Fruit fly (Drosophila melanogaster) whole organism, embryonic: ENCODE measurements around the gene Vsx2.

ENCODE experiments used
- Adf1 ChIP-seq: fragments of 200-800 bp; sonication (Bioruptor generic); IDR thresholded peaks from 2 replicates; pipeline ENCODE4 v1.3.6; 2022; ENCODE audit warnings: missing biosample characterization, missing genetic modification characterization
- Awh ChIP-seq: fragments of 200-800 bp; sonication (Bioruptor generic); IDR thresholded peaks from 2 replicates; pipeline ENCODE4, ENCODE4 v1.3.6; 2022; ENCODE audit warnings: missing biosample characterization, missing genetic modification characterization
- B-H1 ChIP-seq: fragments of 200-800 bp; sonication (Bioruptor generic); IDR thresholded peaks from 3 replicates; pipeline ENCODE4 v1.3.6; 2022; ENCODE audit warnings: missing biosample characterization, missing genetic modification characterization
- Bgb ChIP-seq: fragments of 200-800 bp; sonication (Bioruptor generic); IDR thresholded peaks from 2 replicates; pipeline ENCODE4 v1.3.6; 2022; ENCODE audit warnings: missing biosample characterization, missing genetic modification characterization; ENCODE audit not compliant: partially characterized antibody
- Bteb2 ChIP-seq: fragments of 200-800 bp; sonication (Bioruptor generic); optimal IDR thresholded peaks from 2 replicates; lab custom pipeline; 2016; ENCODE audit warnings: missing biosample characterization, missing genetic modification characterization
- CG10321 ChIP-seq: fragments of 200-800 bp; sonication (Bioruptor generic); IDR thresholded peaks from 2 replicates; pipeline ENCODE4 v1.3.6; 2022; ENCODE audit warnings: missing biosample characterization, missing genetic modification characterization
- CG10565 ChIP-seq: fragments of 200-800 bp; sonication (Bioruptor generic); optimal IDR thresholded peaks from 3 replicates; lab custom pipeline; 2016; ENCODE audit warnings: missing biosample characterization, mild to moderate bottlenecking, missing genetic modification characterization
- CG10979 ChIP-seq: fragments of 200-800 bp; sonication (Bioruptor generic); optimal IDR thresholded peaks from 2 replicates; lab custom pipeline; 2018; ENCODE audit warnings: missing biosample characterization, mild to moderate bottlenecking, missing genetic modification characterization, moderate library complexity
- CG11247 ChIP-seq: fragments of 200-800 bp; sonication (Bioruptor generic); IDR thresholded peaks from 2 replicates; pipeline ENCODE4 v1.3.6; 2022; ENCODE audit warnings: missing biosample characterization, missing genetic modification characterization
- CG11456 ChIP-seq: fragments of 200-800 bp; sonication (Bioruptor generic); IDR thresholded peaks from 3 replicates; pipeline ENCODE4 v1.3.6; 2022; ENCODE audit warnings: missing biosample characterization, missing genetic modification characterization
- CG12769 ChIP-seq: fragments of 200-800 bp; sonication (Bioruptor generic); optimal IDR thresholded peaks from 2 replicates; lab custom pipeline; 2019; ENCODE audit warnings: missing biosample characterization, mild to moderate bottlenecking, missing genetic modification characterization, moderate library complexity
- CG15479 ChIP-seq: fragments of 200-800 bp; sonication (Bioruptor generic); optimal IDR thresholded peaks from 3 replicates; lab custom pipeline; 2019; ENCODE audit warnings: missing biosample characterization, mild to moderate bottlenecking, missing genetic modification characterization, moderate library complexity
- CG15601 ChIP-seq: fragments of 200-800 bp; sonication (Bioruptor generic); optimal IDR thresholded peaks from 3 replicates; lab custom pipeline; 2019; ENCODE audit warnings: missing biosample characterization, mild to moderate bottlenecking, missing genetic modification characterization, moderate library complexity
- CG16779 ChIP-seq: fragments of 200-800 bp; sonication (Bioruptor generic); IDR thresholded peaks from 2 replicates; pipeline ENCODE4 v1.3.6; 2022; ENCODE audit warnings: missing biosample characterization, missing genetic modification characterization
- CG17186 ChIP-seq: fragments of 200-800 bp; sonication (Bioruptor generic); optimal IDR thresholded peaks from 3 replicates; lab custom pipeline; 2017; ENCODE audit warnings: missing biosample characterization, missing genetic modification reagents, missing genetic modification characterization
- CG17802 ChIP-seq: fragments of 200-800 bp; sonication (Bioruptor generic); optimal IDR thresholded peaks from 2 replicates; lab custom pipeline; 2018; ENCODE audit warnings: missing biosample characterization, mild to moderate bottlenecking, missing genetic modification characterization, moderate library complexity
- CG18619 ChIP-seq: fragments of 200-800 bp; sonication (Bioruptor generic); optimal IDR thresholded peaks from 3 replicates; lab custom pipeline; 2017; ENCODE audit warnings: missing biosample characterization, mild to moderate bottlenecking, missing genetic modification characterization
- CG2120 ChIP-seq: fragments of 200-800 bp; sonication (Bioruptor generic); optimal IDR thresholded peaks from 3 replicates; lab custom pipeline; 2016; ENCODE audit warnings: missing biosample characterization, missing genetic modification characterization
- CG31224 ChIP-seq: fragments of 200-800 bp; sonication (Bioruptor generic); IDR thresholded peaks from 2 replicates; pipeline ENCODE4 v1.3.6; 2022; ENCODE audit warnings: missing biosample characterization, missing genetic modification characterization
- CG32772 ChIP-seq: fragments of 200-800 bp; sonication (Bioruptor generic); IDR thresholded peaks from 2 replicates; pipeline ENCODE4 v1.3.6; 2022; ENCODE audit warnings: missing biosample characterization, missing genetic modification characterization
- CG33557 ChIP-seq: fragments of 200-800 bp; sonication (Bioruptor generic); optimal IDR thresholded peaks from 2 replicates; lab custom pipeline; 2019; ENCODE audit warnings: missing biosample characterization, mild to moderate bottlenecking, missing genetic modification characterization, moderate library complexity
- CG9817 ChIP-seq: fragments of 200-800 bp; sonication (Bioruptor generic); optimal IDR thresholded peaks from 2 replicates; lab custom pipeline; 2018; ENCODE audit warnings: missing biosample characterization, mild to moderate bottlenecking, missing genetic modification characterization, moderate library complexity
- CoRest ChIP-seq: fragments of 200-800 bp; sonication (Bioruptor generic); optimal IDR thresholded peaks from 3 replicates; lab custom pipeline; 2018; ENCODE audit warnings: missing biosample characterization, mild to moderate bottlenecking, missing genetic modification characterization, moderate library complexity
- Deaf1 ChIP-seq: fragments of 200-800 bp; optimal IDR thresholded peaks from 3 replicates; lab custom pipeline; 2019; ENCODE audit warnings: missing biosample characterization, mild to moderate bottlenecking, missing genetic modification characterization, moderate library complexity
- Ets65A ChIP-seq: fragments of 200-800 bp; sonication (Bioruptor generic); peaks from one replicate; lab custom pipeline; 2016; ENCODE audit warnings: missing biosample characterization, missing genetic modification characterization
- HLH3B ChIP-seq: fragments of 200-800 bp; sonication (Bioruptor generic); IDR thresholded peaks from 2 replicates; pipeline ENCODE4 v1.3.6; 2022; ENCODE audit warnings: missing biosample characterization, missing genetic modification characterization
- Hand ChIP-seq: fragments of 200-800 bp; sonication (Bioruptor generic); optimal IDR thresholded peaks from 2 replicates; lab custom pipeline; 2017; ENCODE audit warnings: mild to moderate bottlenecking, missing biosample characterization, missing genetic modification reagents, missing genetic modification characterization
- Hr3 ChIP-seq: fragments of 200-800 bp; sonication (Bioruptor generic); optimal IDR thresholded peaks from 3 replicates; lab custom pipeline; 2016; ENCODE audit warnings: missing biosample characterization, missing genetic modification characterization
- Hr78 ChIP-seq, 2 experiments: fragments of 200-800 bp in 1 of 2; fragments of >200 bp in 1 of 2; sonication (Bioruptor generic) in 1 of 2; optimal IDR thresholded peaks; 2 replicates each; lab custom pipeline; 2017 to 2019; ENCODE audit warnings: missing biosample characterization in 2 of 2, missing genetic modification characterization in 2 of 2, mild to moderate bottlenecking in 1 of 2, moderate library complexity in 1 of 2
- Mrtf ChIP-seq: fragments of 200-800 bp; sonication (Bioruptor generic); IDR thresholded peaks from 3 replicates; pipeline ENCODE4 v1.3.6; 2022; ENCODE audit warnings: missing biosample characterization, missing genetic modification characterization
- Sry-β ChIP-seq: fragments of 200-800 bp; sonication (Bioruptor generic); optimal IDR thresholded peaks from 2 replicates; lab custom pipeline; 2018; ENCODE audit warnings: missing biosample characterization, mild to moderate bottlenecking, missing genetic modification characterization, moderate library complexity
- Xbp1 ChIP-seq: fragments of 200-800 bp; sonication (Bioruptor generic); optimal IDR thresholded peaks from 3 replicates; lab custom pipeline; 2016; ENCODE audit warnings: missing biosample characterization, mild to moderate bottlenecking, missing genetic modification characterization
- chm ChIP-seq: fragments of 200-800 bp; sonication (Bioruptor generic); IDR thresholded peaks from 2 replicates; pipeline ENCODE4 v1.3.6; 2022; ENCODE audit warnings: missing biosample characterization, missing genetic modification characterization
- cwo ChIP-seq: fragments of 200-800 bp; sonication (Bioruptor generic); optimal IDR thresholded peaks from 3 replicates; lab custom pipeline; 2017; ENCODE audit warnings: missing biosample characterization, missing genetic modification characterization, mild to moderate bottlenecking, moderate library complexity, missing genetic modification reagents
- dimm ChIP-seq: fragments of 200-800 bp; sonication (Bioruptor generic); IDR thresholded peaks from 2 replicates; pipeline ENCODE4 v1.3.6; 2022; ENCODE audit warnings: missing biosample characterization, missing genetic modification characterization
- ewg ChIP-seq: fragments of 200-800 bp; sonication (Bioruptor generic); optimal IDR thresholded peaks from 3 replicates; lab custom pipeline; 2017; ENCODE audit warnings: mild to moderate bottlenecking, missing biosample characterization, missing genetic modification reagents, missing genetic modification characterization
- fu2 ChIP-seq: fragments of 200-800 bp; sonication (Bioruptor generic); optimal IDR thresholded peaks from 2 replicates; lab custom pipeline; 2016; ENCODE audit warnings: missing biosample characterization, missing genetic modification characterization
- gsb-n ChIP-seq: fragments of 200-800 bp; sonication (Bioruptor generic); optimal IDR thresholded peaks from 3 replicates; lab custom pipeline; 2018; ENCODE audit warnings: missing biosample characterization, mild to moderate bottlenecking, missing genetic modification characterization
- her ChIP-seq: fragments of 200-800 bp; sonication (Bioruptor generic); optimal IDR thresholded peaks from 2 replicates; lab custom pipeline; 2016; ENCODE audit warnings: missing biosample characterization, missing genetic modification characterization
- knrl ChIP-seq: fragments of 200-800 bp; sonication (Bioruptor generic); IDR thresholded peaks from 3 replicates; pipeline ENCODE4 v1.3.6; 2022; ENCODE audit warnings: missing biosample characterization, missing genetic modification characterization; ENCODE audit not compliant: partially characterized antibody
- maf-S ChIP-seq: fragments of 200-800 bp; sonication (Bioruptor generic); optimal IDR thresholded peaks from 2 replicates; lab custom pipeline; 2016; ENCODE audit warnings: missing biosample characterization, missing genetic modification characterization
- mirr ChIP-seq: fragments of 200-800 bp; sonication (Bioruptor generic); optimal IDR thresholded peaks from 3 replicates; lab custom pipeline; 2018; ENCODE audit warnings: missing biosample characterization, mild to moderate bottlenecking, missing genetic modification characterization
- nmo ChIP-seq: fragments of 200-800 bp; sonication (Bioruptor generic); optimal IDR thresholded peaks from 2 replicates; lab custom pipeline; 2018; ENCODE audit warnings: missing biosample characterization, mild to moderate bottlenecking, missing genetic modification characterization, moderate library complexity
- pan ChIP-seq, 4 experiments: fragments of >200 bp in 3 of 4; fragments of 200-800 bp in 1 of 4; sonication (Bioruptor generic) in 1 of 4; optimal IDR thresholded peaks in 3 of 4; IDR thresholded peaks in 1 of 4; 2 replicates each; pipeline versions ENCODE4 v1.3.6 to Lab custom; 2017 to 2022; ENCODE audit warnings: missing biosample characterization in 2 of 4, missing genetic modification characterization in 2 of 4, mixed read lengths in 1 of 4
- phol ChIP-seq: fragments of 200-800 bp; sonication (Bioruptor generic); optimal IDR thresholded peaks from 3 replicates; lab custom pipeline; 2018; ENCODE audit warnings: missing biosample characterization, mild to moderate bottlenecking, missing genetic modification characterization, moderate library complexity
- pzg ChIP-seq: fragments of 200-800 bp; sonication (Bioruptor generic); optimal IDR thresholded peaks from 3 replicates; lab custom pipeline; 2018; ENCODE audit warnings: missing biosample characterization, mild to moderate bottlenecking, missing genetic modification characterization, moderate library complexity
- row ChIP-seq: fragments of 200-800 bp; sonication (Bioruptor generic); IDR thresholded peaks from 3 replicates; pipeline ENCODE4 v1.3.6; 2022; ENCODE audit warnings: missing biosample characterization, missing genetic modification characterization
- stc ChIP-seq: fragments of 200-800 bp; sonication (Bioruptor generic); IDR thresholded peaks from 2 replicates; pipeline ENCODE4 v1.3.6; 2022; ENCODE audit warnings: missing biosample characterization, missing genetic modification characterization
- tgo ChIP-seq: fragments of 200-800 bp; sonication (Bioruptor generic); IDR thresholded peaks from 3 replicates; pipeline ENCODE4 v1.3.6; 2022; ENCODE audit warnings: missing biosample characterization, missing genetic modification characterization
- toy ChIP-seq: fragments of 200-800 bp; sonication (Bioruptor generic); IDR thresholded peaks from 2 replicates; pipeline ENCODE4 v1.3.6; 2022; ENCODE audit warnings: missing biosample characterization, missing genetic modification characterization
- z ChIP-seq: fragments of 200-800 bp; sonication (Bioruptor generic); IDR thresholded peaks from 3 replicates; pipeline ENCODE4 v1.3.6; 2022; ENCODE audit warnings: missing biosample characterization, missing genetic modification characterization

Gene Vsx2

DNA sequence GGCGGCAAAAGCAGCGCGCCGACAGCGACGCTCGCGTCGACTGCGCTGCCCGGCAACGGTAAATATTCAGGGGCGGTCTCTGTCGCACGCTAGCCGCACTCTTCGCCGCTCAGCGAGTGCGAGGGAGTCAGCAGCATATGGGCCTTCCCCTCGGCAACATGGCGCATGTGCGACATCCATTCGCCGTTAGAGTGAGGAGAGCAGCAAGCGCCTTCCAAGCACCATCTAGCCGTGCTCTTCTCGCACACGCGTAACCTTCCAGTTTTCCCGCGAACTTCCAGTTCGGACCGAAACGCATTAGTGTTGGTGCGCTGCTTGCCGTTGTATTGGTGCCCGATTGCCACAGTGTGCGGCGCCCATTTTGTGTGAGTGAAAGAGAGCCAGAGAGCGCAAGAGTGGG lies 520 bp upstream of the Vsx2 start (continued):
- no peak for TF ChIP-seq CG9817 (tag; lab: Kevin White, UChicago)
- peak; percentile 68 for TF ChIP-seq Deaf1 (tag; lab: Kevin White, UChicago)
- TF ChIP-seq CG11247 = no peak
- no peak for TF ChIP-seq CG17802 (tag; lab: Kevin White, UChicago)
- no peak for TF ChIP-seq dimm (GFP tag; lab: Robert Waterston, UW)
- TF ChIP-seq Mrtf (GFP tag; lab: Robert Waterston, UW) = no peak
- TF ChIP-seq Awh (GFP tag; lab: Robert Waterston, UW) = no peak
- no peak for TF ChIP-seq B-H1 (GFP tag; lab: Robert Waterston, UW)
- no peak for TF ChIP-seq CG31224
- no peak for TF ChIP-seq her
- no peak; the same call in 1 of the 2 replicates for TF ChIP-seq Bgb (GFP tag; lab: Robert Waterston, UW)
- TF ChIP-seq knrl (GFP tag; lab: Robert Waterston, UW) = peak; percentile 48; the same call in 1 of the 3 replicates
- TF ChIP-seq HLH3B = no peak
- no peak for TF ChIP-seq CG16779
- peak; percentile 100 for TF ChIP-seq CG10321
- TF ChIP-seq maf-S (GFP tag; lab: Kevin White, UChicago) = no peak
- TF ChIP-seq CG17186 = no peak
- TF ChIP-seq cwo (GFP tag; lab: Kevin White, UChicago) = no peak
- TF ChIP-seq tgo = no peak
- TF ChIP-seq CG15479 (GFP tag; lab: Kevin White, UChicago) = peak; percentile 68
- no peak for TF ChIP-seq stc (GFP tag; lab: Robert Waterston, UW)
- TF ChIP-seq CG12769 (tag; lab: Kevin White, UChicago) = no peak
- no peak for TF ChIP-seq CG11456 (GFP tag; lab: Robert Waterston, UW)
- TF ChIP-seq Hr3 = no peak
- TF ChIP-seq Adf1 (GFP tag; lab: Robert Waterston, UW) = peak; percentile 100
- no peak for TF ChIP-seq Hr78 (GFP tag; optimal IDR thresholded peaks at IDR 0.05; lab: Kevin White, UChicago)
- TF ChIP-seq CG2120 (GFP tag; lab: Kevin White, UChicago) = no peak
- no peak for TF ChIP-seq CG33557 (GFP tag; lab: Kevin White, UChicago)
- TF ChIP-seq CG18619 (GFP tag; lab: Kevin White, UChicago) = no peak
- no peak for TF ChIP-seq CG10979 (tag; lab: Kevin White, UChicago)
- no peak for TF ChIP-seq mirr
- no peak for TF ChIP-seq Bteb2 (GFP tag; lab: Kevin White, UChicago)
- no peak for TF ChIP-seq Sry-β
- TF ChIP-seq phol (tag; lab: Kevin White, UChicago) = peak; percentile 97
- TF ChIP-seq Hand (GFP tag; lab: Kevin White, UChicago) = no peak
- TF ChIP-seq CG15601 (tag; lab: Kevin White, UChicago) = no peak
- peak; percentile 89 for TF ChIP-seq CoRest (tag; lab: Kevin White, UChicago)
- no peak for TF ChIP-seq chm
- TF ChIP-seq fu2 (GFP tag; lab: Kevin White, UChicago) = no peak
- no peak for TF ChIP-seq row (GFP tag; lab: Robert Waterston, UW)
- TF ChIP-seq gsb-n = peak; percentile 51
- no peak for TF ChIP-seq toy (GFP tag; lab: Robert Waterston, UW)
- peak; percentile 100 for TF ChIP-seq ewg (GFP tag; lab: Kevin White, UChicago)
- TF ChIP-seq CG32772 (GFP tag; lab: Robert Waterston, UW) = no peak
- TF ChIP-seq z = no peak
- TF ChIP-seq CG10565 (GFP tag; lab: Kevin White, UChicago) = no peak
- TF ChIP-seq nmo (GFP tag; lab: Kevin White, UChicago) = peak; percentile 63
- TF ChIP-seq Ets65A (GFP tag; lab: Kevin White, UChicago) = peak; percentile 71
- no peak for TF ChIP-seq pan (optimal IDR thresholded peaks at IDR 0.05; lab: Kevin White, UChicago)
- TF ChIP-seq pan (GFP tag; optimal IDR thresholded peaks at IDR 0.05 in 1 of 2, IDR thresholded peaks at IDR 0.05 in 1 of 2) = no peak
- TF ChIP-seq pzg (GFP tag; lab: Kevin White, UChicago) = no peak
- no peak for TF ChIP-seq Xbp1 (GFP tag; lab: Kevin White, UChicago)
